Fruit fly (Drosophila melanogaster) whole organism, embryonic: ENCODE data around the gene net.

Experiments used
- ATbp ChIP-seq: fragments of 200-800 bp; sonication (Bioruptor generic); optimal IDR thresholded peaks from 2 replicates; lab custom pipeline; 2017; ENCODE audit warnings: missing biosample characterization, mild to moderate bottlenecking, missing genetic modification characterization, missing genetic modification reagents
- Antp ChIP-seq: fragments of 200-800 bp; sonication (Bioruptor generic); optimal IDR thresholded peaks from 3 replicates; lab custom pipeline; 2016; ENCODE audit warnings: missing biosample characterization, missing genetic modification characterization
- Atf-2 ChIP-seq: fragments of 200-800 bp; sonication (Bioruptor generic); optimal IDR thresholded peaks from 2 replicates; lab custom pipeline; 2016; ENCODE audit warnings: missing biosample characterization, missing genetic modification characterization
- Bgb ChIP-seq: fragments of 200-800 bp; sonication (Bioruptor generic); IDR thresholded peaks from 2 replicates; pipeline ENCODE4 v1.3.6; 2022; ENCODE audit warnings: missing biosample characterization, missing genetic modification characterization; ENCODE audit not compliant: partially characterized antibody
- Bteb2 ChIP-seq: fragments of 200-800 bp; sonication (Bioruptor generic); optimal IDR thresholded peaks from 2 replicates; lab custom pipeline; 2016; ENCODE audit warnings: missing biosample characterization, missing genetic modification characterization
- CG10431 ChIP-seq: fragments of 200-800 bp; sonication (Bioruptor generic); optimal IDR thresholded peaks from 3 replicates; lab custom pipeline; 2018; ENCODE audit warnings: missing biosample characterization, mild to moderate bottlenecking, missing genetic modification characterization
- CG10543 ChIP-seq: fragments of 200-800 bp; sonication (Bioruptor generic); optimal IDR thresholded peaks from 3 replicates; lab custom pipeline; 2017; ENCODE audit warnings: missing biosample characterization, mild to moderate bottlenecking, missing genetic modification characterization, moderate library complexity
- CG10979 ChIP-seq: fragments of 200-800 bp; sonication (Bioruptor generic); optimal IDR thresholded peaks from 2 replicates; lab custom pipeline; 2018; ENCODE audit warnings: missing biosample characterization, mild to moderate bottlenecking, missing genetic modification characterization, moderate library complexity
- CG14441 ChIP-seq: fragments of 200-800 bp; sonication (Bioruptor generic); IDR thresholded peaks from 2 replicates; pipeline ENCODE4 v1.3.6; 2022; ENCODE audit warnings: missing biosample characterization, missing genetic modification characterization
- CG14965 ChIP-seq: fragments of 200-800 bp; sonication (Bioruptor generic); optimal IDR thresholded peaks from 2 replicates; lab custom pipeline; 2016; ENCODE audit warnings: missing biosample characterization, missing genetic modification characterization, borderline replicate concordance
- CG1792 ChIP-seq: fragments of 200-800 bp; sonication (Bioruptor generic); optimal IDR thresholded peaks from 2 replicates; lab custom pipeline; 2016; ENCODE audit warnings: missing biosample characterization, missing genetic modification characterization
- CG1832 ChIP-seq: fragments of 200-800 bp; sonication (Bioruptor generic); optimal IDR thresholded peaks from 2 replicates; lab custom pipeline; 2017; ENCODE audit warnings: missing biosample characterization, mild to moderate bottlenecking, missing genetic modification characterization, inconsistent platforms
- CG2120 ChIP-seq: fragments of 200-800 bp; sonication (Bioruptor generic); optimal IDR thresholded peaks from 3 replicates; lab custom pipeline; 2016; ENCODE audit warnings: missing biosample characterization, missing genetic modification characterization
- CG32772 ChIP-seq: fragments of 200-800 bp; sonication (Bioruptor generic); IDR thresholded peaks from 2 replicates; pipeline ENCODE4 v1.3.6; 2022; ENCODE audit warnings: missing biosample characterization, missing genetic modification characterization
- CG4282 ChIP-seq: fragments of 200-800 bp; sonication (Bioruptor generic); optimal IDR thresholded peaks from 2 replicates; lab custom pipeline; 2016; ENCODE audit warnings: missing biosample characterization, missing genetic modification characterization
- CG7271 ChIP-seq: fragments of 200-800 bp; sonication (Bioruptor generic); optimal IDR thresholded peaks from 2 replicates; lab custom pipeline; 2018; ENCODE audit warnings: missing biosample characterization, mild to moderate bottlenecking, missing genetic modification characterization, moderate library complexity
- CG7357 ChIP-seq: fragments of 200-800 bp; sonication (Bioruptor generic); IDR thresholded peaks from 3 replicates; pipeline ENCODE4 v1.3.6; 2022; ENCODE audit warnings: missing biosample characterization, missing genetic modification characterization
- CG9932 ChIP-seq: fragments of 200-800 bp; sonication (Bioruptor generic); IDR thresholded peaks from 2 replicates; pipeline ENCODE4 v1.3.6; 2022; ENCODE audit warnings: missing biosample characterization, missing genetic modification characterization
- D19B ChIP-seq: fragments of 200-800 bp; sonication (Bioruptor generic); optimal IDR thresholded peaks from 2 replicates; lab custom pipeline; 2017; ENCODE audit warnings: missing biosample characterization, mild to moderate bottlenecking, missing genetic modification characterization
- Doc3 ChIP-seq: fragments of 200-800 bp; sonication (Bioruptor generic); IDR thresholded peaks from 3 replicates; pipeline ENCODE4 v1.3.6; 2022; ENCODE audit warnings: missing biosample characterization, missing genetic modification characterization; ENCODE audit not compliant: partially characterized antibody
- Dp ChIP-seq: fragments of 200-800 bp; sonication (Bioruptor generic); optimal IDR thresholded peaks from 2 replicates; lab custom pipeline; 2018; ENCODE audit warnings: missing biosample characterization, mild to moderate bottlenecking, missing genetic modification characterization, moderate library complexity
- Fer2 ChIP-seq: fragments of 200-800 bp; sonication (Bioruptor generic); optimal IDR thresholded peaks from 2 replicates; lab custom pipeline; 2018; ENCODE audit warnings: missing biosample characterization, mild to moderate bottlenecking, missing genetic modification characterization, moderate library complexity
- Gug ChIP-seq: fragments of 200-800 bp; sonication (Bioruptor generic); IDR thresholded peaks from 4 replicates; pipeline ENCODE4 v1.3.6; 2022; ENCODE audit warnings: missing biosample characterization, missing genetic modification characterization
- HLHmδ ChIP-seq: fragments of 200-800 bp; sonication (Bioruptor generic); optimal IDR thresholded peaks from 2 replicates; lab custom pipeline; 2018; ENCODE audit warnings: missing biosample characterization, mild to moderate bottlenecking, missing genetic modification characterization, moderate library complexity
- HmgZ ChIP-seq: fragments of 200-800 bp; sonication (Bioruptor generic); optimal IDR thresholded peaks from 2 replicates; lab custom pipeline; 2018; ENCODE audit warnings: missing biosample characterization, mild to moderate bottlenecking, missing genetic modification characterization
- MESR4 ChIP-seq: fragments of 200-800 bp; sonication (Bioruptor generic); optimal IDR thresholded peaks from 2 replicates; lab custom pipeline; 2018; ENCODE audit warnings: missing biosample characterization, mild to moderate bottlenecking, missing genetic modification characterization, moderate library complexity
- Nf-YB ChIP-seq: fragments of 200-800 bp; sonication (Bioruptor generic); optimal IDR thresholded peaks from 3 replicates; lab custom pipeline; 2019; ENCODE audit warnings: missing biosample characterization, mild to moderate bottlenecking, missing genetic modification characterization, moderate library complexity
- Rfx ChIP-seq: fragments of 200-800 bp; sonication (Bioruptor generic); IDR thresholded peaks from 2 replicates; pipeline ENCODE4 v1.3.6; 2022; ENCODE audit warnings: missing biosample characterization, missing genetic modification characterization
- Sry-δ ChIP-seq: fragments of 200-800 bp; sonication (Bioruptor generic); optimal IDR thresholded peaks from 2 replicates; lab custom pipeline; 2016; ENCODE audit warnings: missing biosample characterization, missing genetic modification characterization
- bbx ChIP-seq: fragments of 200-800 bp; sonication (Bioruptor generic); IDR thresholded peaks from 2 replicates; pipeline ENCODE4 v1.3.6; 2022; ENCODE audit warnings: missing biosample characterization, missing genetic modification characterization; ENCODE audit not compliant: partially characterized antibody
- chm ChIP-seq: fragments of 200-800 bp; sonication (Bioruptor generic); IDR thresholded peaks from 2 replicates; pipeline ENCODE4 v1.3.6; 2022; ENCODE audit warnings: missing biosample characterization, missing genetic modification characterization
- dm ChIP-seq: fragments of 200-800 bp; sonication (Bioruptor generic); optimal IDR thresholded peaks from 3 replicates; lab custom pipeline; 2016; ENCODE audit warnings: missing biosample characterization, missing genetic modification characterization
- fd102C ChIP-seq: fragments of 200-800 bp; sonication (Bioruptor generic); optimal IDR thresholded peaks from 2 replicates; lab custom pipeline; 2018; ENCODE audit warnings: missing biosample characterization, mild to moderate bottlenecking, missing genetic modification characterization, moderate library complexity
- gcm2 ChIP-seq: fragments of 200-800 bp; sonication (Bioruptor generic); optimal IDR thresholded peaks from 2 replicates; lab custom pipeline; 2016; ENCODE audit warnings: missing biosample characterization, missing genetic modification characterization
- gt ChIP-seq: fragments of 200-800 bp; sonication (Bioruptor generic); IDR thresholded peaks from 2 replicates; pipeline ENCODE4 v1.3.6; 2022; ENCODE audit warnings: missing biosample characterization, missing genetic modification characterization
- kni ChIP-seq: fragments of 200-800 bp; sonication (Bioruptor generic); optimal IDR thresholded peaks from 3 replicates; lab custom pipeline; 2017; ENCODE audit warnings: mild to moderate bottlenecking, missing biosample characterization, missing genetic modification reagents, missing genetic modification characterization
- luna ChIP-seq: fragments of 200-800 bp; sonication (Bioruptor generic); optimal IDR thresholded peaks from 2 replicates; lab custom pipeline; 2016; ENCODE audit warnings: missing biosample characterization, missing genetic modification characterization
- phol ChIP-seq: fragments of 200-800 bp; sonication (Bioruptor generic); optimal IDR thresholded peaks from 3 replicates; lab custom pipeline; 2018; ENCODE audit warnings: missing biosample characterization, mild to moderate bottlenecking, missing genetic modification characterization, moderate library complexity
- row ChIP-seq: fragments of 200-800 bp; sonication (Bioruptor generic); IDR thresholded peaks from 3 replicates; pipeline ENCODE4 v1.3.6; 2022; ENCODE audit warnings: missing biosample characterization, missing genetic modification characterization
- sens-2 ChIP-seq: fragments of 200-800 bp; sonication (Bioruptor generic); IDR thresholded peaks from 2 replicates; pipeline ENCODE4 v1.3.6; 2022; ENCODE audit warnings: missing biosample characterization, missing genetic modification characterization
- sima ChIP-seq: fragments of 200-800 bp; sonication (Bioruptor generic); optimal IDR thresholded peaks from 2 replicates; lab custom pipeline; 2016; ENCODE audit warnings: missing biosample characterization, missing genetic modification characterization
- slbo ChIP-seq: fragments of 200-800 bp; sonication (Bioruptor generic); IDR thresholded peaks from 2 replicates; pipeline ENCODE4 v1.3.6; 2022; ENCODE audit warnings: missing biosample characterization, missing genetic modification characterization
- tgo ChIP-seq: fragments of 200-800 bp; sonication (Bioruptor generic); IDR thresholded peaks from 3 replicates; pipeline ENCODE4 v1.3.6; 2022; ENCODE audit warnings: missing biosample characterization, missing genetic modification characterization
- tup ChIP-seq: fragments of 200-800 bp; sonication (Bioruptor generic); optimal IDR thresholded peaks from 2 replicates; lab custom pipeline; 2016; ENCODE audit warnings: missing biosample characterization, mild to moderate bottlenecking, missing genetic modification characterization, moderate library complexity
- vvl ChIP-seq: fragments of 200-800 bp; sonication (Bioruptor generic); IDR thresholded peaks from 2 replicates; pipeline ENCODE4 v1.3.6; 2022; ENCODE audit warnings: missing biosample characterization, missing genetic modification characterization
- wek ChIP-seq: fragments of 200-800 bp; sonication (Bioruptor generic); optimal IDR thresholded peaks from 3 replicates; lab custom pipeline; 2018; ENCODE audit warnings: missing biosample characterization, mild to moderate bottlenecking, missing genetic modification characterization, moderate library complexity
- zen ChIP-seq: fragments of 200-800 bp; sonication (Bioruptor generic); optimal IDR thresholded peaks from 3 replicates; lab custom pipeline; 2018; ENCODE audit warnings: missing biosample characterization, mild to moderate bottlenecking, missing genetic modification characterization, moderate library complexity
- zf30C ChIP-seq: fragments of 200-800 bp; sonication (Bioruptor generic); optimal IDR thresholded peaks from 3 replicates; lab custom pipeline; 2018; ENCODE audit warnings: missing biosample characterization, mild to moderate bottlenecking, missing genetic modification characterization

The net gene

dm6 chr2L:128977-129941 is 42.1 kb upstream of the net start (continued):
- TF ChIP-seq CG7357 (GFP tag; lab: Robert Waterston, UW) (no peak), phol (tag; lab: Kevin White, UChicago) (no peak), CG4282 (GFP tag; lab: Kevin White, UChicago) (no peak), Antp (no peak), Atf-2 (GFP tag; lab: Kevin White, UChicago) (no peak), CG2120 (peak; percentile 26), wek (GFP tag; lab: Kevin White, UChicago) (peak; percentile 65), ATbp (GFP tag; lab: Kevin White, UChicago) (no peak), CG10979 (tag; lab: Kevin White, UChicago) (peak; percentile 25), CG14965 (GFP tag; lab: Kevin White, UChicago) (no peak), sima (GFP tag; lab: Kevin White, UChicago) (no peak), sens-2 (GFP tag; lab: Robert Waterston, UW) (no peak), fd102C (GFP tag; lab: Kevin White, UChicago) (no peak), CG1792 (no peak), bbx (GFP tag; lab: Robert Waterston, UW) (peak; percentile 65), Nf-YB (peak; percentile 50), Rfx (peak; percentile 60), CG10431 (GFP tag; lab: Kevin White, UChicago) (peak; percentile 39), Bteb2 (no peak), CG14441 (GFP tag; lab: Robert Waterston, UW) (no peak; the same call in 1 of the 2 replicates), chm (GFP tag; lab: Robert Waterston, UW) (peak; percentile 91), tgo (no peak), MESR4 (GFP tag; lab: Kevin White, UChicago) (peak; percentile 13), slbo (GFP tag; lab: Robert Waterston, UW) (peak; percentile 26; the same call in 1 of the 2 replicates), zf30C (GFP tag; lab: Kevin White, UChicago) (peak; percentile 1), gcm2 (no peak), Gug (GFP tag; lab: Robert Waterston, UW) (no peak; the same call in 3 of the 4 replicates), HLHmδ (GFP tag; lab: Kevin White, UChicago) (peak; percentile 56), zen (no peak), dm (GFP tag; lab: Kevin White, UChicago) (peak; percentile 11), Dp (GFP tag; lab: Kevin White, UChicago) (no peak), CG9932 (no peak; the same call in 1 of the 2 replicates), Bgb (GFP tag; lab: Robert Waterston, UW) (peak; percentile 62; the same call in 1 of the 2 replicates), Sry-δ (GFP tag; lab: Kevin White, UChicago) (peak; percentile 2), vvl (GFP tag; lab: Robert Waterston, UW) (peak; percentile 76), CG10543 (GFP tag; lab: Kevin White, UChicago) (peak; percentile 90), CG7271 (tag; lab: Kevin White, UChicago) (no peak), tup (no peak), Fer2 (tag; lab: Kevin White, UChicago) (no peak), D19B (GFP tag; lab: Kevin White, UChicago) (no peak), luna (no peak), CG1832 (peak; percentile 79), Doc3 (GFP tag; lab: Robert Waterston, UW) (no peak), CG32772 (no peak), HmgZ (tag; lab: Kevin White, UChicago) (peak; percentile 86), row (GFP tag; lab: Robert Waterston, UW) (no peak; the same call in 2 of the 3 replicates), gt (GFP tag; lab: Robert Waterston, UW) (no peak), kni (GFP tag; lab: Kevin White, UChicago) (peak; percentile 77)
